Fruit fly (Drosophila melanogaster) whole organism, embryonic: ENCODE results near the gene CG17283.

Source experiments
- Ada2b ChIP-seq: fragments of 200-800 bp; sonication (Bioruptor generic); IDR thresholded peaks from 2 replicates; pipeline ENCODE4 v1.3.6; 2022; ENCODE audit warnings: missing biosample characterization, missing genetic modification characterization
- CG11247 ChIP-seq: fragments of 200-800 bp; sonication (Bioruptor generic); IDR thresholded peaks from 2 replicates; pipeline ENCODE4 v1.3.6; 2022; ENCODE audit warnings: missing biosample characterization, missing genetic modification characterization
- CG1233 ChIP-seq: fragments of 200-800 bp; sonication (Bioruptor generic); optimal IDR thresholded peaks from 4 replicates; lab custom pipeline; 2018; ENCODE audit warnings: missing biosample characterization, mild to moderate bottlenecking, missing genetic modification characterization
- CG13287 ChIP-seq: fragments of 200-800 bp; sonication (Bioruptor generic); IDR thresholded peaks from 2 replicates; pipeline ENCODE4 v1.3.6; 2022; ENCODE audit warnings: missing biosample characterization, missing genetic modification characterization; ENCODE audit not compliant: partially characterized antibody
- CG14441 ChIP-seq: fragments of 200-800 bp; sonication (Bioruptor generic); IDR thresholded peaks from 2 replicates; pipeline ENCODE4 v1.3.6; 2022; ENCODE audit warnings: missing biosample characterization, missing genetic modification characterization
- CG1647 ChIP-seq: fragments of 200-800 bp; sonication (Bioruptor generic); optimal IDR thresholded peaks from 3 replicates; lab custom pipeline; 2016; ENCODE audit warnings: missing biosample characterization, missing genetic modification characterization
- CG17568 ChIP-seq: fragments of 200-800 bp; sonication (Bioruptor generic); optimal IDR thresholded peaks from 2 replicates; lab custom pipeline; 2018; ENCODE audit warnings: missing biosample characterization, mild to moderate bottlenecking, missing genetic modification characterization, moderate library complexity
- CG18599 ChIP-seq: fragments of 200-800 bp; sonication (Bioruptor generic); optimal IDR thresholded peaks from 3 replicates; lab custom pipeline; 2017; ENCODE audit warnings: missing biosample characterization, missing genetic modification characterization, mild to moderate bottlenecking, moderate library complexity, missing genetic modification reagents
- CG2712 ChIP-seq: fragments of 200-800 bp; optimal IDR thresholded peaks from 3 replicates; lab custom pipeline; 2019; ENCODE audit warnings: missing biosample characterization, mild to moderate bottlenecking, missing genetic modification characterization, moderate library complexity
- CG32772 ChIP-seq: fragments of 200-800 bp; sonication (Bioruptor generic); IDR thresholded peaks from 2 replicates; pipeline ENCODE4 v1.3.6; 2022; ENCODE audit warnings: missing biosample characterization, missing genetic modification characterization
- CG3838 ChIP-seq: fragments of 200-800 bp; sonication (Bioruptor generic); optimal IDR thresholded peaks from 3 replicates; lab custom pipeline; 2016; ENCODE audit warnings: missing biosample characterization, missing genetic modification characterization
- CG4360 ChIP-seq: fragments of 200-800 bp; sonication (Bioruptor generic); IDR thresholded peaks from 2 replicates; pipeline ENCODE4 v1.3.6; 2022; ENCODE audit warnings: missing biosample characterization, missing genetic modification characterization
- CG4617 ChIP-seq: fragments of 200-800 bp; sonication (Bioruptor generic); optimal IDR thresholded peaks from 3 replicates; lab custom pipeline; 2016; ENCODE audit warnings: missing biosample characterization, missing genetic modification characterization, borderline replicate concordance
- CG5180 ChIP-seq: fragments of 200-800 bp; sonication (Bioruptor generic); optimal IDR thresholded peaks from 3 replicates; lab custom pipeline; 2017; ENCODE audit warnings: missing biosample characterization, missing genetic modification characterization, mild to moderate bottlenecking, moderate library complexity, missing genetic modification reagents
- CG5953 ChIP-seq: fragments of 200-800 bp; sonication (Bioruptor generic); IDR thresholded peaks from 2 replicates; pipeline ENCODE4 v1.3.6; 2022; ENCODE audit warnings: missing biosample characterization, missing genetic modification characterization
- CG9797 ChIP-seq: fragments of 200-800 bp; sonication (Bioruptor generic); optimal IDR thresholded peaks from 3 replicates; lab custom pipeline; 2018; ENCODE audit warnings: missing biosample characterization, mild to moderate bottlenecking, missing genetic modification characterization
- CG9876 ChIP-seq: fragments of 200-800 bp; sonication (Bioruptor generic); optimal IDR thresholded peaks from 2 replicates; lab custom pipeline; 2016; ENCODE audit warnings: missing biosample characterization, missing genetic modification characterization
- CHES-1-like ChIP-seq: fragments of 200-800 bp; sonication (Bioruptor generic); optimal IDR thresholded peaks from 2 replicates; lab custom pipeline; 2016; ENCODE audit warnings: missing biosample characterization, missing genetic modification characterization
- CoRest ChIP-seq: fragments of 200-800 bp; sonication (Bioruptor generic); optimal IDR thresholded peaks from 3 replicates; lab custom pipeline; 2018; ENCODE audit warnings: missing biosample characterization, mild to moderate bottlenecking, missing genetic modification characterization, moderate library complexity
- HLH54F ChIP-seq: fragments of 200-800 bp; sonication (Bioruptor generic); optimal IDR thresholded peaks from 3 replicates; lab custom pipeline; 2016; ENCODE audit warnings: missing biosample characterization, missing genetic modification characterization
- Hand ChIP-seq: fragments of 200-800 bp; sonication (Bioruptor generic); optimal IDR thresholded peaks from 2 replicates; lab custom pipeline; 2017; ENCODE audit warnings: mild to moderate bottlenecking, missing biosample characterization, missing genetic modification reagents, missing genetic modification characterization
- Hey ChIP-seq: fragments of 200-800 bp; sonication (Bioruptor generic); optimal IDR thresholded peaks from 3 replicates; lab custom pipeline; 2018; ENCODE audit warnings: missing biosample characterization, mild to moderate bottlenecking, missing genetic modification characterization
- Hmx ChIP-seq: fragments of 200-800 bp; sonication (Bioruptor generic); optimal IDR thresholded peaks from 2 replicates; lab custom pipeline; 2016; ENCODE audit warnings: missing biosample characterization, missing genetic modification characterization
- Kr ChIP-seq: fragments of 200-800 bp; sonication (Bioruptor generic); optimal IDR thresholded peaks from 2 replicates; lab custom pipeline; 2017; ENCODE audit warnings: missing biosample characterization, mild to moderate bottlenecking, missing genetic modification characterization
- MTF-1 ChIP-seq: fragments of 200-800 bp; sonication (Bioruptor generic); optimal IDR thresholded peaks from 2 replicates; lab custom pipeline; 2018; ENCODE audit warnings: missing biosample characterization, mild to moderate bottlenecking, missing genetic modification characterization, borderline replicate concordance
- NC2β ChIP-seq: fragments of 200-800 bp; sonication (Bioruptor generic); optimal IDR thresholded peaks from 2 replicates; lab custom pipeline; 2016; ENCODE audit warnings: missing biosample characterization, missing genetic modification characterization
- NK7.1 ChIP-seq: fragments of 200-800 bp; sonication (Bioruptor generic); optimal IDR thresholded peaks from 3 replicates; lab custom pipeline; 2016; ENCODE audit warnings: missing biosample characterization, missing genetic modification characterization
- Poxn ChIP-seq: fragments of 200-800 bp; sonication (Bioruptor generic); IDR thresholded peaks from 2 replicates; pipeline ENCODE4 v1.3.6; 2022; ENCODE audit warnings: missing biosample characterization, missing genetic modification characterization
- Ssrp ChIP-seq: fragments of 200-800 bp; sonication (Bioruptor generic); optimal IDR thresholded peaks from 2 replicates; lab custom pipeline; 2018; ENCODE audit warnings: missing biosample characterization, mild to moderate bottlenecking, missing genetic modification characterization, moderate library complexity
- cato ChIP-seq: fragments of 200-800 bp; sonication (Bioruptor generic); optimal IDR thresholded peaks from 2 replicates; lab custom pipeline; 2016; ENCODE audit warnings: missing biosample characterization, missing genetic modification characterization, borderline replicate concordance
- dati ChIP-seq: fragments of 200-800 bp; sonication (Bioruptor generic); IDR thresholded peaks from 2 replicates; pipeline ENCODE4 v1.3.6; 2022; ENCODE audit warnings: missing biosample characterization, missing genetic modification characterization
- disco-r ChIP-seq: fragments of 200-800 bp; sonication (Bioruptor generic); optimal IDR thresholded peaks from 2 replicates; lab custom pipeline; 2016; ENCODE audit warnings: missing biosample characterization, missing genetic modification characterization
- fd3F ChIP-seq: fragments of 200-800 bp; sonication (Bioruptor generic); optimal IDR thresholded peaks from 2 replicates; lab custom pipeline; 2018; ENCODE audit warnings: missing biosample characterization, mild to moderate bottlenecking, missing genetic modification characterization, moderate library complexity
- h ChIP-seq: fragments of >200 bp; optimal IDR thresholded peaks from 2 replicates; lab custom pipeline; 2017
- hb ChIP-seq: fragments of 200-800 bp; sonication (Bioruptor generic); IDR thresholded peaks from 3 replicates; pipeline ENCODE4 v1.3.6; 2022; ENCODE audit warnings: missing biosample characterization, missing genetic modification characterization; ENCODE audit not compliant: partially characterized antibody
- jing ChIP-seq: fragments of 200-800 bp; sonication (Bioruptor generic); optimal IDR thresholded peaks from 2 replicates; lab custom pipeline; 2018; ENCODE audit warnings: missing biosample characterization, mild to moderate bottlenecking, missing genetic modification characterization
- jumu ChIP-seq: fragments of 200-800 bp; sonication (Bioruptor generic); optimal IDR thresholded peaks from 3 replicates; lab custom pipeline; 2016; ENCODE audit warnings: missing biosample characterization, missing genetic modification characterization
- lab ChIP-seq: fragments of 200-800 bp; sonication (Bioruptor generic); optimal IDR thresholded peaks from 3 replicates; lab custom pipeline; 2017; ENCODE audit warnings: missing biosample characterization, missing genetic modification characterization, mild to moderate bottlenecking, moderate library complexity, missing genetic modification reagents
- mam ChIP-seq: fragments of 200-800 bp; sonication (Bioruptor generic); optimal IDR thresholded peaks from 3 replicates; lab custom pipeline; 2016; ENCODE audit warnings: missing biosample characterization, missing genetic modification characterization
- nerfin-2 ChIP-seq: fragments of 200-800 bp; sonication (Bioruptor generic); IDR thresholded peaks from 2 replicates; pipeline ENCODE4 v1.3.6; 2022; ENCODE audit warnings: missing biosample characterization, missing genetic modification characterization; ENCODE audit not compliant: partially characterized antibody
- nmo ChIP-seq: fragments of 200-800 bp; sonication (Bioruptor generic); optimal IDR thresholded peaks from 2 replicates; lab custom pipeline; 2018; ENCODE audit warnings: missing biosample characterization, mild to moderate bottlenecking, missing genetic modification characterization, moderate library complexity
- pan ChIP-seq, 4 experiments: fragments of >200 bp in 3 of 4; fragments of 200-800 bp in 1 of 4; sonication (Bioruptor generic) in 1 of 4; optimal IDR thresholded peaks in 3 of 4; IDR thresholded peaks in 1 of 4; 2 replicates each; pipeline versions ENCODE4 v1.3.6 to Lab custom; 2017 to 2022; ENCODE audit warnings: missing biosample characterization in 2 of 4, missing genetic modification characterization in 2 of 4, mixed read lengths in 1 of 4
- pfk ChIP-seq: fragments of 200-800 bp; sonication (Bioruptor generic); optimal IDR thresholded peaks from 2 replicates; lab custom pipeline; 2018; ENCODE audit warnings: missing biosample characterization, mild to moderate bottlenecking, missing genetic modification characterization, moderate library complexity
- psq ChIP-seq: fragments of 200-800 bp; sonication (Bioruptor generic); optimal IDR thresholded peaks from 2 replicates; lab custom pipeline; 2017; ENCODE audit warnings: missing biosample characterization, missing genetic modification characterization
- ranshi ChIP-seq: fragments of 200-800 bp; sonication (Bioruptor generic); IDR thresholded peaks from 2 replicates; pipeline ENCODE4 v1.3.6; 2022; ENCODE audit warnings: missing biosample characterization, missing genetic modification characterization
- shn ChIP-seq: fragments of 200-800 bp; sonication (Bioruptor generic); optimal IDR thresholded peaks from 3 replicates; lab custom pipeline; 2016; ENCODE audit warnings: missing biosample characterization, missing genetic modification characterization
- sisA ChIP-seq: fragments of 200-800 bp; sonication (Bioruptor generic); IDR thresholded peaks from 2 replicates; pipeline ENCODE4 v1.3.6; 2022; ENCODE audit warnings: missing biosample characterization, missing genetic modification characterization
- ttk ChIP-seq: fragments of 200-800 bp; sonication (Bioruptor generic); IDR thresholded peaks from 2 replicates; pipeline ENCODE4 v2.1.2; 2022; ENCODE audit warnings: missing biosample characterization, missing genetic modification characterization
- unc-4 ChIP-seq: fragments of 200-800 bp; sonication (Bioruptor generic); IDR thresholded peaks from 2 replicates; pipeline ENCODE4 v1.3.6; 2022; ENCODE audit warnings: missing biosample characterization, missing genetic modification characterization; ENCODE audit not compliant: partially characterized antibody
- unpg ChIP-seq: fragments of 200-800 bp; sonication (Bioruptor generic); optimal IDR thresholded peaks from 3 replicates; lab custom pipeline; 2018; ENCODE audit warnings: missing biosample characterization, mild to moderate bottlenecking, missing genetic modification characterization, moderate library complexity

Gene CG17283

DNA sequence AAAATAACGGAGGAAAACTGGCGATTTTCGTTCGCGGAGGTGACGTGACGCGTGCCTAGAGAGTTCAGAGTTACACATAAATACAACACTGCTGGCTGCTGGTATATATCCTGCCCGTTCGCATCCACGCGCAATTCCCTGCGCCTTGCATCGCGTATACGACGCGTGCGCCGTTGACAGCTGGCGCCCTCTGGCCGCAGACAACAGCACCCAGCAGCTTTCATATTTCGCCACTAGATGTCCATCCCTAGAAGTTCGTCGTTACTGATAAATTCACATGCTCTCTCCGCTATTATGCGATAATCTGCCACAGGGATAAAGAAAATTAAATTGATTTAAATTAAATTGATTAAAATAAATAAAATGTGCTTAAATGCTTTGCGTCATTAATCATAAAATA is 5.2 kb upstream of the CG17283 start, which contains the start of gene Sur-8 (continued):
- TF ChIP-seq NC2β (GFP tag; lab: Kevin White, UChicago) = peak; percentile 52
- 0 out of 2 replicates have a peak, but pooled peaks have one; percentile 27 for TF ChIP-seq CG13287 (GFP tag; lab: Robert Waterston, UW)
- no peak for TF ChIP-seq jing (GFP tag; lab: Kevin White, UChicago)
- TF ChIP-seq CG11247 (GFP tag; lab: Robert Waterston, UW) = peak; percentile 89
- TF ChIP-seq lab (GFP tag; lab: Kevin White, UChicago) = peak; percentile 79
- TF ChIP-seq Hand (GFP tag; lab: Kevin White, UChicago) = no peak
- no peak for TF ChIP-seq Poxn (GFP tag; lab: Robert Waterston, UW)
- TF ChIP-seq CG17568 (GFP tag; lab: Kevin White, UChicago) = no peak
- peak; percentile 78 for TF ChIP-seq MTF-1 (GFP tag; lab: Kevin White, UChicago)
- TF ChIP-seq Hmx (GFP tag; lab: Kevin White, UChicago) = no peak
- 0 out of 2 replicates have a peak, but pooled peaks have one; percentile 22 for TF ChIP-seq ranshi (GFP tag; lab: Robert Waterston, UW)
- peak; percentile 60 for TF ChIP-seq CG9876 (GFP tag; lab: Kevin White, UChicago)
- TF ChIP-seq CG32772 (GFP tag; lab: Robert Waterston, UW) = peak; percentile 29; the same call in 1 of the 2 replicates
- TF ChIP-seq pan (optimal IDR thresholded peaks at IDR 0.05; lab: Kevin White, UChicago) = no peak
- TF ChIP-seq pan (GFP tag; optimal IDR thresholded peaks at IDR 0.05 in 1 of 2, IDR thresholded peaks at IDR 0.05 in 1 of 2) = peak in 1 of 2 experiments; percentile 77
- 0 out of 2 replicates have a peak, but pooled peaks have one; percentile 20 for TF ChIP-seq unc-4
- no peak for TF ChIP-seq Kr (GFP tag; lab: Kevin White, UChicago)
- TF ChIP-seq dati (GFP tag; lab: Robert Waterston, UW) = no peak
- peak; percentile 43 for TF ChIP-seq HLH54F (GFP tag; lab: Kevin White, UChicago)
- TF ChIP-seq CG5180 (GFP tag; lab: Kevin White, UChicago) = no peak
- TF ChIP-seq CG14441 = peak; percentile 73
- peak; percentile 27 for TF ChIP-seq jumu (GFP tag; lab: Kevin White, UChicago)
- no peak for TF ChIP-seq nerfin-2 (GFP tag; lab: Robert Waterston, UW)
- TF ChIP-seq psq (GFP tag; lab: Kevin White, UChicago) = no peak
- TF ChIP-seq disco-r (GFP tag; lab: Kevin White, UChicago) = peak; percentile 17
- TF ChIP-seq CHES-1-like (GFP tag; lab: Kevin White, UChicago) = peak; percentile 52
- TF ChIP-seq NK7.1 (GFP tag; lab: Kevin White, UChicago) = peak; percentile 30
- TF ChIP-seq CG9797 (GFP tag; lab: Kevin White, UChicago) = no peak
- TF ChIP-seq sisA (GFP tag; lab: Robert Waterston, UW) = peak; percentile 76
- peak; percentile 69 for TF ChIP-seq Ada2b (GFP tag; lab: Robert Waterston, UW)
- TF ChIP-seq CoRest (tag; lab: Kevin White, UChicago) = peak; percentile 48
- no peak for TF ChIP-seq hb (GFP tag; lab: Robert Waterston, UW)
- TF ChIP-seq shn = peak; percentile 63
- TF ChIP-seq pfk = no peak
- no peak for TF ChIP-seq CG2712 (tag; lab: Kevin White, UChicago)
- no peak for TF ChIP-seq Hey (tag; lab: Kevin White, UChicago)
- peak; percentile 64 for TF ChIP-seq ttk
- TF ChIP-seq unpg (GFP tag; lab: Kevin White, UChicago) = no peak
- no peak for TF ChIP-seq CG4360
- peak; percentile 61 for TF ChIP-seq CG1233 (GFP tag; lab: Kevin White, UChicago)
- peak; percentile 69 for TF ChIP-seq mam (GFP tag; lab: Kevin White, UChicago)
- TF ChIP-seq CG1647 (GFP tag; lab: Kevin White, UChicago) = peak; percentile 55
- no peak for TF ChIP-seq Ssrp (tag; lab: Kevin White, UChicago)
- peak; percentile 47 for TF ChIP-seq CG18599 (GFP tag; lab: Kevin White, UChicago)
- TF ChIP-seq CG3838 (GFP tag; lab: Kevin White, UChicago) = no peak
- TF ChIP-seq CG4617 (GFP tag; lab: Kevin White, UChicago) = peak; percentile 32
- peak; percentile 29 for TF ChIP-seq fd3F (GFP tag; lab: Kevin White, UChicago)
- peak; percentile 81 for TF ChIP-seq CG5953 (GFP tag; lab: Robert Waterston, UW)
- TF ChIP-seq cato = no peak
- TF ChIP-seq h (lab: Kevin White, UChicago) = no peak
- peak; percentile 44 for TF ChIP-seq nmo
